Fruit fly (Drosophila melanogaster): Measurements from ENCODE around the gene tgo.
A peak's percentile ranks its signal among the peaks of the same experiment; 100 is the strongest.

tgo gene

DNA sequence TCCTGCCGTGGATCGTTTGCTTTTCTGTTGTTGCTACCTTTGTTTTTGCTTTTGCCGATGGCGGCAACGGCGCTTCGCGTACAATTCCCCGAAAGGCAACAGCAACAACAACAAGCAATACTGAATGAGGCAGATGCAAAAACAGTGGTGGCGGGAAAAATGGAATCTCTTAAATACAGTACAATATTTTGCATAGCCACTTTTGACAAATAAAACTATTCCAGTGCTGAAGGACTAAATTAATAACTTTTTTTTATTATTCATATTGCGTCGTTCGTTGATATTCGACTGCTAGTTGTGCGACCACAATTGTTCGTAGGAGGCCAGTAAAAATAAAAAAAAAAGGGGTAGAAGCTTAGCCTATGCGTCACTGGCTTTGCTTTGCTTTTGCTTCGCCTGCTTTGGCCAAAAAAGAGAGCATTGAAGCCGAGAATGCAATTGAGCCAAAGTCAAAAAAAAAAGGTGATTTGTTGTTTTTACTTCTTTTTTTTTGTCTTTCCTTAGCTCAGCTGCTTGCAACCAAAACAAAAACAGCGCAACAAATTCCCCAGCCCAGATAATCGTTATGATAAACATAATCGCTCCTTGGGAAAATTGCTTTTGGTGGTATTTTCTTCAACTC, 12.1 kb upstream of the tgo start (continued):
- peak; percentile 72 for TF ChIP-seq jumu (GFP tag; optimal IDR thresholded peaks at IDR 0.05)
- peak; percentile 61 for TF ChIP-seq CG13894 (tag; optimal IDR thresholded peaks at IDR 0.05)
- TF ChIP-seq CG4360 (GFP tag; IDR thresholded peaks at IDR 0.05): peak; percentile 92
- peak; percentile 72 for TF ChIP-seq Bdp1 (GFP tag; optimal IDR thresholded peaks at IDR 0.05)
- no peak for TF ChIP-seq CG17612 (GFP tag; IDR thresholded peaks at IDR 0.05)
- TF ChIP-seq CG11723 (GFP tag; optimal IDR thresholded peaks at IDR 0.05): peak; percentile 71
- TF ChIP-seq Side (GFP tag; optimal IDR thresholded peaks at IDR 0.05): peak; percentile 85
- TF ChIP-seq CG12071 (GFP tag; optimal IDR thresholded peaks at IDR 0.05): peak; percentile 86
- TF ChIP-seq Nf-YB (GFP tag; optimal IDR thresholded peaks at IDR 0.05): peak; percentile 60
- TF ChIP-seq CG10565 (GFP tag; optimal IDR thresholded peaks at IDR 0.05): peak; percentile 42
- TF ChIP-seq sob (GFP tag; IDR thresholded peaks at IDR 0.05): peak; percentile 88
- TF ChIP-seq scrt (GFP tag; optimal IDR thresholded peaks at IDR 0.05): peak; percentile 73
- peak; percentile 86 for TF ChIP-seq CG12659 (GFP tag; optimal IDR thresholded peaks at IDR 0.05)
- TF ChIP-seq CG8944 (GFP tag; optimal IDR thresholded peaks at IDR 0.05): peak; percentile 45
- peak; percentile 89; the same call in 2 of the 3 replicates for TF ChIP-seq gce (GFP tag; IDR thresholded peaks at IDR 0.05)
- no peak for TF ChIP-seq vnd (GFP tag; IDR thresholded peaks at IDR 0.05; ENCODE audit: partially characterized antibody)
- no peak for TF ChIP-seq hbn (GFP tag; IDR thresholded peaks at IDR 0.05; ENCODE audit: partially characterized antibody)
- TF ChIP-seq kni (GFP tag; optimal IDR thresholded peaks at IDR 0.05): no peak
- TF ChIP-seq CG4820 (GFP tag; optimal IDR thresholded peaks at IDR 0.05): peak; percentile 83
- TF ChIP-seq zen (tag; optimal IDR thresholded peaks at IDR 0.05): peak; percentile 65
- peak; percentile 87; the same call in 2 of the 3 replicates for TF ChIP-seq B-H1 (GFP tag; IDR thresholded peaks at IDR 0.05)
- peak; percentile 78 for TF ChIP-seq CG2875 (GFP tag; optimal IDR thresholded peaks at IDR 0.05)
- TF ChIP-seq CG10147 (GFP tag; optimal IDR thresholded peaks at IDR 0.05): peak; percentile 79
- TF ChIP-seq Ets65A (GFP tag): peak; percentile 85
- TF ChIP-seq CG17829 (tag; optimal IDR thresholded peaks at IDR 0.05): peak; percentile 83
- peak; percentile 30 for TF ChIP-seq Nf-YC (tag; optimal IDR thresholded peaks at IDR 0.05)
- peak; percentile 68 for TF ChIP-seq gcm (GFP tag; optimal IDR thresholded peaks at IDR 0.05)
- peak; percentile 87 for TF ChIP-seq Asciz (GFP tag; optimal IDR thresholded peaks at IDR 0.05)
- peak; percentile 76 for TF ChIP-seq al (GFP tag; IDR thresholded peaks at IDR 0.05)
- peak; percentile 78 for TF ChIP-seq D19B (GFP tag; optimal IDR thresholded peaks at IDR 0.05)
- peak; percentile 67 for TF ChIP-seq emc (GFP tag; optimal IDR thresholded peaks at IDR 0.05)
- TF ChIP-seq ems (GFP tag; optimal IDR thresholded peaks at IDR 0.05): peak; percentile 85
- TF ChIP-seq Awh (GFP tag; IDR thresholded peaks at IDR 0.05): peak; percentile 94
- peak; percentile 68 for TF ChIP-seq crc (GFP tag; optimal IDR thresholded peaks at IDR 0.05)
- peak; percentile 76 for TF ChIP-seq tx (GFP tag; optimal IDR thresholded peaks at IDR 0.05)
- peak; percentile 80 for TF ChIP-seq onecut (GFP tag; IDR thresholded peaks at IDR 0.05)
- TF ChIP-seq stwl (tag; optimal IDR thresholded peaks at IDR 0.05): no peak
- TF ChIP-seq Oli (tag; optimal IDR thresholded peaks at IDR 0.05): peak; percentile 91
- peak; percentile 67 for TF ChIP-seq Vsx1 (GFP tag; optimal IDR thresholded peaks at IDR 0.05)
- peak; percentile 19 for TF ChIP-seq CG30020 (tag; optimal IDR thresholded peaks at IDR 0.05)
- TF ChIP-seq CG3065 (GFP tag; optimal IDR thresholded peaks at IDR 0.05): peak; percentile 58
- TF ChIP-seq CG14710 (tag; optimal IDR thresholded peaks at IDR 0.05): peak; percentile 70
- TF ChIP-seq CG5180 (GFP tag; optimal IDR thresholded peaks at IDR 0.05): peak; percentile 59
- TF ChIP-seq eyg (GFP tag; optimal IDR thresholded peaks at IDR 0.05): peak; percentile 74
- peak; percentile 80 for TF ChIP-seq CHES-1-like (GFP tag; optimal IDR thresholded peaks at IDR 0.05)
- TF ChIP-seq CG18476 (GFP tag; optimal IDR thresholded peaks at IDR 0.05): peak; percentile 85
- TF ChIP-seq NFAT (GFP tag; IDR thresholded peaks at IDR 0.05): peak; percentile 84
- TF ChIP-seq CG6791 (GFP tag; IDR thresholded peaks at IDR 0.05; ENCODE audit: partially characterized antibody): no peak
- peak; percentile 83 for TF ChIP-seq caup (GFP tag; optimal IDR thresholded peaks at IDR 0.05; ENCODE audit: severe bottlenecking)

Data from whole organism, embryonic.